Worm (Caenorhabditis elegans) whole organism, L4 larva: ENCODE results near the gene elli-1.

Experiments
- T26A8.4 ChIP-seq: fragments of 200-800 bp; sonication (Bioruptor generic); IDR thresholded peaks from 2 replicates; pipeline ENCODE4 v1.3.6; 2022; ENCODE audit warnings: missing genetic modification characterization, missing compliant biosample characterization
- ZK546.5 ChIP-seq, 2 experiments: sonication (generic microtip); optimal IDR thresholded peaks; 2 replicates each; lab custom pipeline; 2017; ENCODE audit warnings: missing biosample characterization in 2 of 2, missing genetic modification characterization in 2 of 2
- aly-2 ChIP-seq: sonication (generic microtip); optimal IDR thresholded peaks from 2 replicates; lab custom pipeline; 2018; ENCODE audit warnings: missing biosample characterization, missing genetic modification characterization
- daf-12 ChIP-seq: fragments of 150-350 bp; optimal IDR thresholded peaks from 2 replicates; lab custom pipeline; 2014; ENCODE audit warnings: missing biosample characterization, missing genetic modification reagents, missing genetic modification characterization
- lin-38 ChIP-seq: fragments of 200-800 bp; sonication (Bioruptor generic); IDR thresholded peaks from 2 replicates; pipeline ENCODE4 v1.3.6; 2022; ENCODE audit warnings: missing genetic modification reagents, missing genetic modification characterization, missing compliant biosample characterization
- nhr-237 ChIP-seq: sonication (generic microtip); optimal IDR thresholded peaks from 2 replicates; lab custom pipeline; 2017; ENCODE audit warnings: missing biosample characterization, missing genetic modification characterization
- nhr-76 ChIP-seq: fragments of 150-350 bp; optimal IDR thresholded peaks from 2 replicates; lab custom pipeline; 2014; ENCODE audit warnings: missing biosample characterization, missing genetic modification characterization
- zip-2 ChIP-seq: fragments of 150-350 bp; optimal IDR thresholded peaks from 2 replicates; lab custom pipeline; 2014; ENCODE audit warnings: missing biosample characterization, missing genetic modification characterization
- ztf-11 ChIP-seq: fragments of 150-350 bp; optimal IDR thresholded peaks from 2 replicates; lab custom pipeline; 2014; ENCODE audit warnings: missing biosample characterization, missing genetic modification characterization

- TF ChIP-seq lin-38 (GFP tag; lab: Robert Waterston, UW), result no peak
- no peak for TF ChIP-seq ztf-11
- TF ChIP-seq zip-2, result no peak
- TF ChIP-seq nhr-237 (tag; lab: Kevin White, UChicago), result no peak
- TF ChIP-seq ZK546.5 (tag; optimal IDR thresholded peaks at IDR 0.05; lab: Kevin White, UChicago), result no peak
- TF ChIP-seq aly-2 (tag; lab: Kevin White, UChicago), result no peak
- TF ChIP-seq nhr-76 (tag; lab: Kevin White, UChicago), result no peak
- no peak for TF ChIP-seq T26A8.4 (GFP tag; lab: Robert Waterston, UW)
- TF ChIP-seq daf-12, result no peak
Observed at ce11 chrIV:8786654-8787053, 32.0 kb upstream of the elli-1 start, which contains the start of gene C33D9.8.
